Fruit fly (Drosophila melanogaster) whole organism, pupa: ENCODE data around the gene emb.

Experiments used
- CG12605 ChIP-seq: fragments of 200-800 bp; sonication (Bioruptor generic); IDR thresholded peaks from 2 replicates; pipeline ENCODE4 v1.3.6; 2022; ENCODE audit warnings: missing biosample characterization, missing genetic modification characterization
- CG8301 ChIP-seq: fragments of 200-800 bp; sonication (Bioruptor generic); optimal IDR thresholded peaks from 2 replicates; lab custom pipeline; 2018; ENCODE audit warnings: missing biosample characterization, mild to moderate bottlenecking, missing genetic modification characterization
- EcR ChIP-seq: fragments of 200-800 bp; sonication (Bioruptor generic); optimal IDR thresholded peaks from 3 replicates; lab custom pipeline; 2019; ENCODE audit warnings: missing biosample characterization, missing genetic modification characterization, mild to moderate bottlenecking, moderate library complexity, missing genetic modification reagents
- Pif1A ChIP-seq: fragments of 200-800 bp; sonication (Bioruptor generic); optimal IDR thresholded peaks from 3 replicates; lab custom pipeline; 2016; ENCODE audit warnings: missing biosample characterization, missing genetic modification characterization
- Pif1B ChIP-seq: fragments of 200-800 bp; sonication (Bioruptor generic); optimal IDR thresholded peaks from 3 replicates; lab custom pipeline; 2016; ENCODE audit warnings: missing biosample characterization, missing genetic modification characterization
- Snoo ChIP-seq: fragments of 200-800 bp; sonication (Bioruptor generic); optimal IDR thresholded peaks from 3 replicates; lab custom pipeline; 2017; ENCODE audit warnings: missing biosample characterization, mild to moderate bottlenecking, missing genetic modification characterization, inconsistent platforms
- fd96Ca ChIP-seq: fragments of 200-800 bp; sonication (Bioruptor generic); IDR thresholded peaks from 3 replicates; pipeline ENCODE4 v1.3.6; 2022; ENCODE audit warnings: missing biosample characterization, missing genetic modification characterization

- no peak for TF ChIP-seq Snoo (tag; lab: Kevin White, UChicago)
- no peak for TF ChIP-seq CG8301 (tag; lab: Kevin White, UChicago)
- TF ChIP-seq Pif1A (GFP tag; lab: Kevin White, UChicago): no peak
- no peak for TF ChIP-seq fd96Ca (GFP tag; lab: Robert Waterston, UW)
- no peak for TF ChIP-seq CG12605 (GFP tag; lab: Robert Waterston, UW)
- peak; percentile 78 for TF ChIP-seq EcR
- TF ChIP-seq Pif1B (GFP tag; lab: Kevin White, UChicago): no peak
Observed at dm6 chr2L:8424090-8424470, 20.7 kb downstream of the emb start.
